Fruit fly (Drosophila melanogaster): Measurements from ENCODE around the gene CG5039.

CG5039 gene

dm6 chr3R:25684859-25685258 is 6.4 kb downstream of the CG5039 start, which contains the start of gene RpL27 (continued):
- TF ChIP-seq CG12769 (tag; optimal IDR thresholded peaks at IDR 0.05): peak; percentile 77
- peak; percentile 78 for TF ChIP-seq CG11504 (tag; optimal IDR thresholded peaks at IDR 0.05)
- TF ChIP-seq CG16863 (GFP tag; optimal IDR thresholded peaks at IDR 0.05): peak; percentile 52
- TF ChIP-seq Sry-β (GFP tag; optimal IDR thresholded peaks at IDR 0.05): peak; percentile 46
- TF ChIP-seq CG30020 (tag; optimal IDR thresholded peaks at IDR 0.05): peak; percentile 52
- peak; percentile 53; the same call in 1 of the 2 replicates for TF ChIP-seq sim (GFP tag; IDR thresholded peaks at IDR 0.05)
- no peak; the same call in 1 of the 2 replicates for TF ChIP-seq Ravus (GFP tag; IDR thresholded peaks at IDR 0.05)
- no peak for TF ChIP-seq cad (GFP tag; optimal IDR thresholded peaks at IDR 0.05)
- TF ChIP-seq CG10565 (GFP tag; optimal IDR thresholded peaks at IDR 0.05): no peak
- TF ChIP-seq CG33213 (GFP tag; optimal IDR thresholded peaks at IDR 0.05): peak; percentile 89
- TF ChIP-seq klu (GFP tag; IDR thresholded peaks at IDR 0.05): no peak
- TF ChIP-seq dmrt11E (tag; optimal IDR thresholded peaks at IDR 0.05): peak; percentile 64
- TF ChIP-seq CG13296 (GFP tag; optimal IDR thresholded peaks at IDR 0.05): peak; percentile 92
- TF ChIP-seq Med (GFP tag): peak; percentile 98
- TF ChIP-seq HLH4C (GFP tag; IDR thresholded peaks at IDR 0.05; ENCODE audit: partially characterized antibody): peak; percentile 68
- TF ChIP-seq CG6654 (GFP tag; optimal IDR thresholded peaks at IDR 0.05): peak; percentile 8
- peak; percentile 71 for TF ChIP-seq eyg (GFP tag; optimal IDR thresholded peaks at IDR 0.05)
- no peak for TF ChIP-seq Gug (GFP tag; IDR thresholded peaks at IDR 0.05)
- peak; percentile 66 for TF ChIP-seq Bteb2 (GFP tag; optimal IDR thresholded peaks at IDR 0.05)
- TF ChIP-seq h (optimal IDR thresholded peaks at IDR 0.05): no peak
- peak; percentile 74 for TF ChIP-seq CG10274 (GFP tag; optimal IDR thresholded peaks at IDR 0.05)
- peak; percentile 88 for TF ChIP-seq CG17385 (GFP tag; optimal IDR thresholded peaks at IDR 0.05)
- TF ChIP-seq bigmax (GFP tag; optimal IDR thresholded peaks at IDR 0.05): peak; percentile 70
- no peak; the same call in 1 of the 2 replicates for TF ChIP-seq ara (GFP tag; IDR thresholded peaks at IDR 0.05)
- peak; percentile 77; the same call in 1 of the 2 replicates for TF ChIP-seq CG32767 (GFP tag; IDR thresholded peaks at IDR 0.05)
- TF ChIP-seq Six4 (GFP tag; optimal IDR thresholded peaks at IDR 0.05): peak; percentile 59
- TF ChIP-seq Drgx (GFP tag; IDR thresholded peaks at IDR 0.05): peak; percentile 39; the same call in 1 of the 2 replicates
- peak; percentile 11 for TF ChIP-seq Ssrp (tag; optimal IDR thresholded peaks at IDR 0.05)
- TF ChIP-seq CG31365 (tag; optimal IDR thresholded peaks at IDR 0.05): peak; percentile 72
- peak; percentile 48 for TF ChIP-seq Deaf1 (tag; optimal IDR thresholded peaks at IDR 0.05)
- peak; percentile 41 for TF ChIP-seq Oaz (GFP tag; IDR thresholded peaks at IDR 0.05)
- TF ChIP-seq CG43689 (GFP tag; IDR thresholded peaks at IDR 0.05): no peak
- TF ChIP-seq Dip2 (GFP tag; IDR thresholded peaks at IDR 0.05): no peak
- TF ChIP-seq Max (GFP tag; optimal IDR thresholded peaks at IDR 0.05): peak; percentile 87
- TF ChIP-seq Rx (GFP tag; IDR thresholded peaks at IDR 0.05): peak; percentile 57
- TF ChIP-seq Lpt (GFP tag; optimal IDR thresholded peaks at IDR 0.05): no peak
- TF ChIP-seq prd (optimal IDR thresholded peaks at IDR 0.05): no peak
- TF ChIP-seq prd (GFP tag; IDR thresholded peaks at IDR 0.05): peak; percentile 46; the same call in 2 of the 3 replicates
- TF ChIP-seq phol (tag; optimal IDR thresholded peaks at IDR 0.05): peak; percentile 84
- TF ChIP-seq CG12104 (GFP tag; optimal IDR thresholded peaks at IDR 0.05): peak; percentile 81
- TF ChIP-seq E2f1 (GFP tag; IDR thresholded peaks at IDR 0.05): peak; percentile 68
- TF ChIP-seq CG6254 (GFP tag; optimal IDR thresholded peaks at IDR 0.05): peak; percentile 50
- TF ChIP-seq CG14965 (GFP tag; optimal IDR thresholded peaks at IDR 0.05; ENCODE audit: borderline replicate concordance): peak; percentile 37
- TF ChIP-seq CG42726 (GFP tag; IDR thresholded peaks at IDR 0.05; ENCODE audit: partially characterized antibody): peak; percentile 72; the same call in 1 of the 2 replicates
- peak; percentile 67 for TF ChIP-seq CG4617 (GFP tag; optimal IDR thresholded peaks at IDR 0.05; ENCODE audit: borderline replicate concordance)
- no peak; the same call in 1 of the 2 replicates for TF ChIP-seq CG17612 (GFP tag; IDR thresholded peaks at IDR 0.05)
- peak; percentile 85 for TF ChIP-seq H15 (GFP tag; IDR thresholded peaks at IDR 0.05)
- peak; percentile 79 for TF ChIP-seq CG15601 (tag; optimal IDR thresholded peaks at IDR 0.05)
- TF ChIP-seq CG11247 (GFP tag; IDR thresholded peaks at IDR 0.05): peak; percentile 79
- peak; percentile 63; the same call in 1 of the 2 replicates for TF ChIP-seq CG1024 (GFP tag; IDR thresholded peaks at IDR 0.05)
- peak; percentile 30 for TF ChIP-seq da (GFP tag; optimal IDR thresholded peaks at IDR 0.05)
- no peak for TF ChIP-seq CG18476 (GFP tag; optimal IDR thresholded peaks at IDR 0.05)

Measured in whole organism, embryonic.